Fruit fly (Drosophila melanogaster) whole organism, embryonic: ENCODE results near the gene lqfR.

Experiments used
- Adf1 ChIP-seq: fragments of 200-800 bp; sonication (Bioruptor generic); IDR thresholded peaks from 2 replicates; pipeline ENCODE4 v1.3.6; 2022; ENCODE audit warnings: missing biosample characterization, missing genetic modification characterization
- Antp ChIP-seq: fragments of 200-800 bp; sonication (Bioruptor generic); optimal IDR thresholded peaks from 3 replicates; lab custom pipeline; 2016; ENCODE audit warnings: missing biosample characterization, missing genetic modification characterization
- CG10274 ChIP-seq: fragments of 200-800 bp; sonication (Bioruptor generic); optimal IDR thresholded peaks from 3 replicates; lab custom pipeline; 2017; ENCODE audit warnings: missing biosample characterization, mild to moderate bottlenecking, missing genetic modification characterization
- CG10565 ChIP-seq: fragments of 200-800 bp; sonication (Bioruptor generic); optimal IDR thresholded peaks from 3 replicates; lab custom pipeline; 2016; ENCODE audit warnings: missing biosample characterization, mild to moderate bottlenecking, missing genetic modification characterization
- CG10959 ChIP-seq: fragments of 200-800 bp; sonication (Bioruptor generic); IDR thresholded peaks from 2 replicates; pipeline ENCODE4 v1.3.6; 2022; ENCODE audit warnings: missing biosample characterization, missing genetic modification characterization
- CG13624 ChIP-seq: fragments of 200-800 bp; sonication (Bioruptor generic); optimal IDR thresholded peaks from 2 replicates; lab custom pipeline; 2016; ENCODE audit warnings: missing biosample characterization, missing genetic modification characterization
- CG16779 ChIP-seq: fragments of 200-800 bp; sonication (Bioruptor generic); IDR thresholded peaks from 2 replicates; pipeline ENCODE4 v1.3.6; 2022; ENCODE audit warnings: missing biosample characterization, missing genetic modification characterization
- CG1832 ChIP-seq: fragments of 200-800 bp; sonication (Bioruptor generic); optimal IDR thresholded peaks from 2 replicates; lab custom pipeline; 2017; ENCODE audit warnings: missing biosample characterization, mild to moderate bottlenecking, missing genetic modification characterization, inconsistent platforms
- CG18599 ChIP-seq: fragments of 200-800 bp; sonication (Bioruptor generic); optimal IDR thresholded peaks from 3 replicates; lab custom pipeline; 2017; ENCODE audit warnings: missing biosample characterization, missing genetic modification characterization, mild to moderate bottlenecking, moderate library complexity, missing genetic modification reagents
- CG30431 ChIP-seq: fragments of 200-800 bp; sonication (Bioruptor generic); optimal IDR thresholded peaks from 2 replicates; lab custom pipeline; 2017; ENCODE audit warnings: missing biosample characterization, missing genetic modification characterization
- CG32772 ChIP-seq: fragments of 200-800 bp; sonication (Bioruptor generic); IDR thresholded peaks from 2 replicates; pipeline ENCODE4 v1.3.6; 2022; ENCODE audit warnings: missing biosample characterization, missing genetic modification characterization
- CG34224 ChIP-seq: fragments of 200-800 bp; sonication (Bioruptor generic); IDR thresholded peaks from 3 replicates; pipeline ENCODE4 v1.3.6; 2022; ENCODE audit warnings: missing biosample characterization, missing genetic modification characterization; ENCODE audit not compliant: partially characterized antibody
- CG3838 ChIP-seq: fragments of 200-800 bp; sonication (Bioruptor generic); optimal IDR thresholded peaks from 3 replicates; lab custom pipeline; 2016; ENCODE audit warnings: missing biosample characterization, missing genetic modification characterization
- CG4360 ChIP-seq: fragments of 200-800 bp; sonication (Bioruptor generic); IDR thresholded peaks from 2 replicates; pipeline ENCODE4 v1.3.6; 2022; ENCODE audit warnings: missing biosample characterization, missing genetic modification characterization
- CG43689 ChIP-seq: fragments of 200-800 bp; sonication (Bioruptor generic); IDR thresholded peaks from 2 replicates; pipeline ENCODE4 v1.3.6; 2022; ENCODE audit warnings: missing biosample characterization, missing genetic modification characterization
- CG6683 ChIP-seq: fragments of 200-800 bp; sonication (Bioruptor generic); optimal IDR thresholded peaks from 2 replicates; lab custom pipeline; 2017; ENCODE audit warnings: missing biosample characterization, mild to moderate bottlenecking, missing genetic modification characterization, missing genetic modification reagents
- CG7372 ChIP-seq: fragments of 200-800 bp; sonication (Bioruptor generic); IDR thresholded peaks from 2 replicates; pipeline ENCODE4 v1.3.6; 2022; ENCODE audit warnings: missing biosample characterization, missing genetic modification characterization
- CG7556 ChIP-seq: fragments of 200-800 bp; sonication (Bioruptor generic); optimal IDR thresholded peaks from 2 replicates; lab custom pipeline; 2017; ENCODE audit warnings: missing biosample characterization, mild to moderate bottlenecking, missing genetic modification characterization
- CG8924 ChIP-seq: fragments of 200-800 bp; optimal IDR thresholded peaks from 3 replicates; lab custom pipeline; 2019; ENCODE audit warnings: missing biosample characterization, mild to moderate bottlenecking, missing genetic modification characterization, moderate library complexity
- CkIIα-i1 ChIP-seq: fragments of 200-800 bp; sonication (Bioruptor generic); IDR thresholded peaks from 2 replicates; pipeline ENCODE4 v1.3.6; 2022; ENCODE audit warnings: missing biosample characterization, missing genetic modification characterization
- Drgx ChIP-seq: fragments of 200-800 bp; sonication (Bioruptor generic); IDR thresholded peaks from 2 replicates; pipeline ENCODE4 v1.3.6; 2022; ENCODE audit warnings: missing biosample characterization, missing genetic modification characterization
- Elba2 ChIP-seq: fragments of 200-800 bp; sonication (Bioruptor generic); optimal IDR thresholded peaks from 3 replicates; lab custom pipeline; 2016; ENCODE audit warnings: missing biosample characterization, missing genetic modification characterization
- Ets65A ChIP-seq: fragments of 200-800 bp; sonication (Bioruptor generic); peaks from one replicate; lab custom pipeline; 2016; ENCODE audit warnings: missing biosample characterization, missing genetic modification characterization
- Ets97D ChIP-seq: fragments of 200-800 bp; sonication (Bioruptor generic); optimal IDR thresholded peaks from 3 replicates; lab custom pipeline; 2016; ENCODE audit warnings: missing biosample characterization, missing genetic modification characterization
- Kr ChIP-seq: fragments of 200-800 bp; sonication (Bioruptor generic); optimal IDR thresholded peaks from 2 replicates; lab custom pipeline; 2017; ENCODE audit warnings: missing biosample characterization, mild to moderate bottlenecking, missing genetic modification characterization
- Max ChIP-seq: fragments of 200-800 bp; sonication (Bioruptor generic); optimal IDR thresholded peaks from 2 replicates; lab custom pipeline; 2016; ENCODE audit warnings: missing biosample characterization, mild to moderate bottlenecking, missing genetic modification characterization
- NC2β ChIP-seq: fragments of 200-800 bp; sonication (Bioruptor generic); optimal IDR thresholded peaks from 2 replicates; lab custom pipeline; 2016; ENCODE audit warnings: missing biosample characterization, missing genetic modification characterization
- Ravus ChIP-seq: fragments of 200-800 bp; sonication (Bioruptor generic); IDR thresholded peaks from 2 replicates; pipeline ENCODE4 v1.3.6; 2022; ENCODE audit warnings: missing biosample characterization, missing genetic modification characterization
- Rfx ChIP-seq: fragments of 200-800 bp; sonication (Bioruptor generic); IDR thresholded peaks from 2 replicates; pipeline ENCODE4 v1.3.6; 2022; ENCODE audit warnings: missing biosample characterization, missing genetic modification characterization
- Sin3A ChIP-seq: fragments of >200 bp; optimal IDR thresholded peaks from 2 replicates; lab custom pipeline; 2018
- Xrp1 ChIP-seq: fragments of 200-800 bp; sonication (Bioruptor generic); IDR thresholded peaks from 2 replicates; pipeline ENCODE4 v1.3.6; 2022; ENCODE audit warnings: missing biosample characterization, missing genetic modification characterization
- YL-1 ChIP-seq: fragments of 200-800 bp; sonication (Bioruptor generic); optimal IDR thresholded peaks from 3 replicates; lab custom pipeline; 2017; ENCODE audit warnings: missing biosample characterization, mild to moderate bottlenecking, missing genetic modification characterization
- al ChIP-seq: fragments of 200-800 bp; sonication (Bioruptor generic); IDR thresholded peaks from 2 replicates; pipeline ENCODE4 v1.3.6; 2022; ENCODE audit warnings: missing biosample characterization, missing genetic modification characterization
- bowl ChIP-seq: fragments of 200-800 bp; sonication (Bioruptor generic); IDR thresholded peaks from 2 replicates; pipeline ENCODE4 v1.3.6; 2022; ENCODE audit warnings: missing biosample characterization, missing genetic modification characterization
- fru ChIP-seq: fragments of >200 bp; optimal IDR thresholded peaks from 2 replicates; lab custom pipeline; 2017
- gt ChIP-seq: fragments of 200-800 bp; sonication (Bioruptor generic); IDR thresholded peaks from 2 replicates; pipeline ENCODE4 v1.3.6; 2022; ENCODE audit warnings: missing biosample characterization, missing genetic modification characterization
- kah ChIP-seq: fragments of 200-800 bp; sonication (Bioruptor generic); optimal IDR thresholded peaks from 2 replicates; lab custom pipeline; 2018; ENCODE audit warnings: missing biosample characterization, mild to moderate bottlenecking, missing genetic modification characterization
- lab ChIP-seq: fragments of 200-800 bp; sonication (Bioruptor generic); optimal IDR thresholded peaks from 3 replicates; lab custom pipeline; 2017; ENCODE audit warnings: missing biosample characterization, missing genetic modification characterization, mild to moderate bottlenecking, moderate library complexity, missing genetic modification reagents
- oc ChIP-seq: fragments of 200-800 bp; sonication (Bioruptor generic); optimal IDR thresholded peaks from 2 replicates; lab custom pipeline; 2018; ENCODE audit warnings: missing biosample characterization, mild to moderate bottlenecking, missing genetic modification characterization, moderate library complexity
- pho ChIP-seq: fragments of 200-800 bp; sonication (Bioruptor generic); optimal IDR thresholded peaks from 2 replicates; lab custom pipeline; 2016; ENCODE audit warnings: missing biosample characterization, missing genetic modification characterization
- pzg ChIP-seq: fragments of 200-800 bp; sonication (Bioruptor generic); optimal IDR thresholded peaks from 3 replicates; lab custom pipeline; 2018; ENCODE audit warnings: missing biosample characterization, mild to moderate bottlenecking, missing genetic modification characterization, moderate library complexity
- repo ChIP-seq: fragments of 200-800 bp; sonication (Bioruptor generic); optimal IDR thresholded peaks from 2 replicates; lab custom pipeline; 2016; ENCODE audit warnings: missing biosample characterization, missing genetic modification characterization
- slou ChIP-seq: fragments of 200-800 bp; sonication (Bioruptor generic); optimal IDR thresholded peaks from 3 replicates; lab custom pipeline; 2016; ENCODE audit warnings: missing biosample characterization, missing genetic modification characterization
- sna ChIP-seq: fragments of 200-800 bp; sonication (Bioruptor generic); IDR thresholded peaks from 2 replicates; pipeline ENCODE4 v1.3.6; 2022; ENCODE audit warnings: missing biosample characterization, missing genetic modification characterization; ENCODE audit not compliant: partially characterized antibody
- sr ChIP-seq: fragments of 200-800 bp; sonication (Bioruptor generic); IDR thresholded peaks from 3 replicates; pipeline ENCODE4 v1.3.6; 2022; ENCODE audit warnings: missing biosample characterization, missing genetic modification characterization
- ssp ChIP-seq: fragments of 200-800 bp; sonication (Bioruptor generic); IDR thresholded peaks from 2 replicates; pipeline ENCODE4 v1.3.6; 2022; ENCODE audit warnings: missing biosample characterization, missing genetic modification characterization
- tll ChIP-seq, 2 experiments: fragments of 200-800 bp in 1 of 2; fragments of >200 bp in 1 of 2; sonication (Bioruptor generic) in 1 of 2; optimal IDR thresholded peaks; 2 replicates each; lab custom pipeline; 2017 to 2019; ENCODE audit warnings: missing biosample characterization in 2 of 2, missing genetic modification characterization in 2 of 2, mild to moderate bottlenecking in 1 of 2, moderate library complexity in 1 of 2
- ttk ChIP-seq: fragments of 200-800 bp; sonication (Bioruptor generic); IDR thresholded peaks from 2 replicates; pipeline ENCODE4 v2.1.2; 2022; ENCODE audit warnings: missing biosample characterization, missing genetic modification characterization
- usp ChIP-seq: fragments of >200 bp; optimal IDR thresholded peaks from 2 replicates; lab custom pipeline; 2017; ENCODE audit warnings: missing biosample characterization, missing genetic modification characterization
- z ChIP-seq: fragments of 200-800 bp; sonication (Bioruptor generic); IDR thresholded peaks from 3 replicates; pipeline ENCODE4 v1.3.6; 2022; ENCODE audit warnings: missing biosample characterization, missing genetic modification characterization

Gene lqfR

dm6 chr3R:22368077-22368776, 42.9 kb upstream of the lqfR start (continued):
- TF ChIP-seq CG6683 (GFP tag; lab: Kevin White, UChicago) (no peak), CG16779 (GFP tag; lab: Robert Waterston, UW) (peak; percentile 55; the same call in 1 of the 2 replicates), ssp (no peak), CG1832 (GFP tag; lab: Kevin White, UChicago) (peak; percentile 74), sna (GFP tag; lab: Robert Waterston, UW) (peak; percentile 72), Antp (GFP tag; lab: Kevin White, UChicago) (no peak), CG30431 (GFP tag; lab: Kevin White, UChicago) (no peak)

dm6 chr3R:22368777-22369214, 42.3 kb upstream of the lqfR start:
- TF ChIP-seq usp (GFP tag; lab: Kevin White, UChicago) (no peak), Ets97D (no peak), Xrp1 (GFP tag; lab: Robert Waterston, UW) (no peak; the same call in 1 of the 2 replicates), Sin3A (no peak), NC2β (GFP tag; lab: Kevin White, UChicago) (no peak), CG13624 (GFP tag; lab: Kevin White, UChicago) (peak; percentile 12), pzg (no peak), CG10274 (GFP tag; lab: Kevin White, UChicago) (no peak), gt (GFP tag; lab: Robert Waterston, UW) (0 out of 2 replicates have a peak, but pooled peaks have one; percentile 39), ttk (GFP tag; lab: Robert Waterston, UW) (peak; percentile 55), CkIIα-i1 (GFP tag; lab: Robert Waterston, UW) (no peak), CG10959 (GFP tag; lab: Robert Waterston, UW) (no peak), slou (GFP tag; lab: Kevin White, UChicago) (peak; percentile 45), Max (GFP tag; lab: Kevin White, UChicago) (no peak), oc (no peak), pho (GFP tag; lab: Kevin White, UChicago) (peak; percentile 19), al (GFP tag; lab: Robert Waterston, UW) (peak; percentile 60; the same call in 1 of the 2 replicates), CG18599 (GFP tag; lab: Kevin White, UChicago) (peak; percentile 87), CG43689 (GFP tag; lab: Robert Waterston, UW) (peak; percentile 28; the same call in 1 of the 2 replicates), CG4360 (GFP tag; lab: Robert Waterston, UW) (no peak; the same call in 1 of the 2 replicates), repo (GFP tag; lab: Kevin White, UChicago) (no peak), CG32772 (GFP tag; lab: Robert Waterston, UW) (peak; percentile 58), Rfx (peak; percentile 78), Ets65A (GFP tag; lab: Kevin White, UChicago) (peak; percentile 87), z (no peak), Kr (GFP tag; lab: Kevin White, UChicago) (no peak), kah (GFP tag; lab: Kevin White, UChicago) (no peak), Ravus (GFP tag; lab: Robert Waterston, UW) (peak; percentile 72), Drgx (GFP tag; lab: Robert Waterston, UW) (peak; percentile 62), CG3838 (no peak), CG34224 (GFP tag; lab: Robert Waterston, UW) (no peak), Elba2 (GFP tag; lab: Kevin White, UChicago) (no peak), CG10565 (GFP tag; lab: Kevin White, UChicago) (no peak), lab (peak; percentile 85), CG7372 (GFP tag; lab: Robert Waterston, UW) (peak; percentile 56), fru (lab: Kevin White, UChicago) (no peak), sr (GFP tag; lab: Robert Waterston, UW) (no peak), bowl (peak; percentile 45; the same call in 1 of the 2 replicates), tll (GFP tag; optimal IDR thresholded peaks at IDR 0.05; lab: Kevin White, UChicago) (no peak), CG7556 (peak; percentile 80), Adf1 (GFP tag; lab: Robert Waterston, UW) (peak; percentile 61), YL-1 (GFP tag; lab: Kevin White, UChicago) (no peak), CG8924 (tag; lab: Kevin White, UChicago) (peak; percentile 67)
